Fruit fly (Drosophila melanogaster): ENCODE measurements around the gene CG16953.

Gene CG16953

DNA sequence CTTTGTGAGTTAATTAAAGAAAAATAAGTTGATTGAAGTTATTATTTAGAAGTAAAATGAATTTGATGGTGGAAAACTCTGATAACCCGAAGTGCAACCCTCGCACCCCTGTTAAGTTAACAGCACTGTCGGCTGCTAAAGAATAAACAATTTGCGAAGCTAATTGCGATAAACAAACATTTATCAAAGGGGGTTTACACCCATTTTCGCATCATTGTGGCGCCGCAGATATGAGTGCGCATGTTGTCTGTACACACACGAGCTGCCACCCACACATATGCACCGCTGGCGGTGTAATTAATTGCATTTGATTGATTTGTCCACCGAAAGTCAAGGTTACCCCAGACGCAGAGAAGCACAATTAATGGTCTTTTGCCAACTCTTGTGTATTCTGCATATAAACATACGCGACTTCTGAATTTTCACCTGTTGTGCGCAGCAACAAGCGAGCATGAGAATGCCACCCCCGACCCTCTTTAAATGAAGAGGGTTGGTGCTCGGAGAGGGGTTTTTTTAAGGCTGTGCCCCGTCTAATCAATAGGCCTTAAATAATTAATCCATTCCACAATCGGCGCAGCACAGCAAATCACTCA lies 34.0 kb downstream of the CG16953 start:
- TF ChIP-seq usp (GFP tag; optimal IDR thresholded peaks at IDR 0.05) (no peak), psq (optimal IDR thresholded peaks at IDR 0.05) (no peak), CG8478 (optimal IDR thresholded peaks at IDR 0.05) (no peak), pan (optimal IDR thresholded peaks at IDR 0.05) (no peak)

- TF ChIP-seq CG8478 (optimal IDR thresholded peaks at IDR 0.05) (no peak), usp (GFP tag; optimal IDR thresholded peaks at IDR 0.05) (no peak), EcR (GFP tag; optimal IDR thresholded peaks at IDR 0.05) (no peak), psq (optimal IDR thresholded peaks at IDR 0.05) (no peak), pan (optimal IDR thresholded peaks at IDR 0.05) (no peak), Dll (optimal IDR thresholded peaks at IDR 0.05) (no peak)
These were observed 34.8 kb downstream of the CG16953 start for dm6 chr3R:20550632-20551486.

DNA sequence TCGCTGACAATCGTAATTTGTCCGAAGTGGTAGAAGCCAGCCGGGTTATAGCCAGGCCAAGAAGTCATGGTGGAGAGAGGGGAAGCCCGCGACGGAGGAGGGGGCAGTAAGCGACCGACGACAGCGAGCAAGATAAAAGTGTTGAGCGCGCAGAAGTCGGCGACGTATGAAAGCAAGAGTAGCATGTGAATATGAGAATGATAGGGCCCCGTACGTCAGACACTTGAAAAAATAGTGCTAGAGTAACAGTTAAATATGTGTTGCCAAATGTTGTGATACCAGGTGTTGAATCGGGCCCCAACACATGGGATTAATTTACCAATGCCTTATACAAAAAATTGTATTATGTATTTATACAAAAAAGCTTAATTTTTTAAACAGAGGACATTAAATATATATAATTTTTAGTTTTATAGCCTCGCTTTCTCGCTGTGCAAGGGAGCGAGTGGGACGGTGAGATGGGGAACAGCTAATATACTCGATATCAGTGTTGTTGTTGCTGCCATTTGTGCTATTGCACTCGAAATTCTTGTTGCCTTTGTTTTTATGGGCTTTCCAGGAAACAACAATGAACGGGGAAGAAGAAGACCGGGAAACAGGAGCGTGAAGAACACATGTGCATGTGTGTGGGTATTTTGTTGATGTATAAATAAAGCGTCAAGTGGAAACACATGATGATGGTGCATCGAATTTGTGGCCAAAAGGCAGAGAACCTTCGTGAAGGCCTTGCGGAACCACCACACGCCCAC lies 35.6 kb downstream of the CG16953 start:
- no peak for TF ChIP-seq CG8478 (optimal IDR thresholded peaks at IDR 0.05)
- TF ChIP-seq usp (GFP tag; optimal IDR thresholded peaks at IDR 0.05): no peak
- no peak for TF ChIP-seq EcR (GFP tag; optimal IDR thresholded peaks at IDR 0.05)
- no peak for TF ChIP-seq pan (optimal IDR thresholded peaks at IDR 0.05)
- no peak for TF ChIP-seq psq (optimal IDR thresholded peaks at IDR 0.05)
- TF ChIP-seq Dll (optimal IDR thresholded peaks at IDR 0.05): no peak

DNA sequence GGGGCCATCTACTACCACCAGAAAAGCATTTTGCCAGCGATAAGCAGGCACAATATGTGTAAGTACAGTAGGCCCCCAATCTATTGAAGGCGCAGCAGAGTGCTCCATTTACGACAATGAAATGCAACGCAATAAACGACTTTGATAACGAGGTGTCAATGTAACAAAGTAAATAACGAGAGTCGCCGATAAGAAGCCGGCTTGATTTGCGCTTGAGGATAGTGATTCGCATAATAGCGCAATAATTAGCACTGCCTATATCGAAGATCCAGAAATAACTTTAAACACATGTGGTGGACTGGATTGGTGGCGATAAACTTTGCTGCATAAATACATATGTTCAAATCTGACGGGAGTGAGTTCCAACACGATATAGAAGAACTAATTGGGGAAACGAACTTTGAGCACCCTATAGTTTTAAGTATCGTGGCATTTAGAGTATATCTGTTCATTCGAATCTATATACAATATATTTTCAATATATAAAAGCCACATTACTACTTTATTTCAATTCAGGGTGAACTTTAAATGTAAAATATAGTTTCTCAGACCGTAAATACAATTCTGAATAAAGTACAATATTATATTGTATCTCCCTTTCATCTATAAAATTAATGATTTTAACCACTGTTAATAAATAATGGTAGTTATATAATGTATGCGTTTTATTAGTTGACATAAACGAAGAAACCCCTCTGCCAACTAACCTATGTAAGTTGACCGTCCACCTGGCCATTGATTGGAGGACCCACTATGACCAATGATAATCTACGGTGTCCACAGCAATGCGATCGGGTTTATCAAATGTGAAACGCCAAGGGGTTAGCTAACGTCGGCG lies 36.4 kb downstream of the CG16953 start:
- TF ChIP-seq pan (optimal IDR thresholded peaks at IDR 0.05) (no peak), psq (optimal IDR thresholded peaks at IDR 0.05) (no peak), CG8478 (optimal IDR thresholded peaks at IDR 0.05) (no peak), usp (GFP tag; optimal IDR thresholded peaks at IDR 0.05) (no peak), EcR (GFP tag; optimal IDR thresholded peaks at IDR 0.05) (no peak), Dll (optimal IDR thresholded peaks at IDR 0.05) (no peak)

DNA sequence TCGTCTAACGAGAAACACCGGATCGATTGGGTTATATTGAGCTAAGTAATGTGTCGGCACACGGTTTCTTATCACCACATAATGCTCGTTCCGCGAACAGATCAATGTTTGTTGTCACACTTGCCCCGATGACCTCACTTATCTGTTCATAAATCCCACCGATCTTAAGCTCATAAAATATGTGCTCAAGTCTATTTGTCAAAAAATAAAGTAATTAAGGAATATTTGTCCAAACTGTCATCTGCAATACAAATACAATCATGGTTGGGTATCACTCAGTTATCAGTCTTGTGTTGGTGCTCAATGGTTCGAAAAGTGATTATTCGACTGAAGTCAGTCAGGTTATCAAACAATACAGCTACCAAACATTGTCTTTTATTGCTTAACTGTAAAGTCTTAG lies 37.4 kb downstream of the CG16953 start:
- no peak for TF ChIP-seq psq (optimal IDR thresholded peaks at IDR 0.05)
- TF ChIP-seq Dll (optimal IDR thresholded peaks at IDR 0.05): no peak
- TF ChIP-seq EcR (GFP tag; optimal IDR thresholded peaks at IDR 0.05): no peak
- TF ChIP-seq CG8478 (optimal IDR thresholded peaks at IDR 0.05): no peak
- no peak for TF ChIP-seq usp (GFP tag; optimal IDR thresholded peaks at IDR 0.05)
- TF ChIP-seq pan (optimal IDR thresholded peaks at IDR 0.05): no peak

dm6 chr3R:20547758-20548157 lies 37.9 kb downstream of the CG16953 start:
- TF ChIP-seq EcR (GFP tag; optimal IDR thresholded peaks at IDR 0.05) (no peak), psq (optimal IDR thresholded peaks at IDR 0.05) (no peak), Dll (optimal IDR thresholded peaks at IDR 0.05) (no peak), usp (GFP tag; optimal IDR thresholded peaks at IDR 0.05) (no peak), pan (optimal IDR thresholded peaks at IDR 0.05) (no peak), CG8478 (optimal IDR thresholded peaks at IDR 0.05) (no peak)

dm6 chr3R:20546662-20547620 lies 38.7 kb downstream of the CG16953 start:
- TF ChIP-seq usp (GFP tag; optimal IDR thresholded peaks at IDR 0.05) (no peak), psq (optimal IDR thresholded peaks at IDR 0.05) (no peak), CG8478 (optimal IDR thresholded peaks at IDR 0.05) (no peak), pan (optimal IDR thresholded peaks at IDR 0.05) (no peak), EcR (GFP tag; optimal IDR thresholded peaks at IDR 0.05) (no peak), Dll (optimal IDR thresholded peaks at IDR 0.05) (no peak)

dm6 chr3R:20545678-20546077 lies 40.0 kb downstream of the CG16953 start:
- TF ChIP-seq EcR (GFP tag; optimal IDR thresholded peaks at IDR 0.05) (no peak), usp (GFP tag; optimal IDR thresholded peaks at IDR 0.05) (no peak), CG8478 (optimal IDR thresholded peaks at IDR 0.05) (no peak), pan (optimal IDR thresholded peaks at IDR 0.05) (no peak), Dll (optimal IDR thresholded peaks at IDR 0.05) (no peak), psq (optimal IDR thresholded peaks at IDR 0.05) (no peak)

DNA sequence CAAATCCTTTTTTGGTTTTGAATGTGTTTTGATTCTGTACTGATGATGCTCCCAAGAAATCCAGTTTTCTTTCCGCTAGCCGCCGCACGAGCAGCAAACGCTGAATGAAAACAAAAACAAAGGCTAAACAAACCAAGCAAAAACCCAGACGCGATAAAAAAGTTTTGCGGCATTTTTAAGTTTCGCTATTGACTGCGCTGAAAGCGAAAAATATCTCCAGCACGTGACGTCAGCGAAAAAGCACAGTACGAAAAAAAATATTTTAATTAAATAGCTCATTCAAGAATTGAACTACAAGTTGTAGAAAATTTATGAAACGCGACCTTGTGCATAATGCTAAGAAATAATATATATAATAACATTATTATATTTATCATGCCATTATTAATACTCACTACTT lies 40.7 kb downstream of the CG16953 start:
- TF ChIP-seq pan (optimal IDR thresholded peaks at IDR 0.05): no peak
- no peak for TF ChIP-seq usp (GFP tag; optimal IDR thresholded peaks at IDR 0.05)
- no peak for TF ChIP-seq EcR (GFP tag; optimal IDR thresholded peaks at IDR 0.05)
- no peak for TF ChIP-seq CG8478 (optimal IDR thresholded peaks at IDR 0.05)

DNA sequence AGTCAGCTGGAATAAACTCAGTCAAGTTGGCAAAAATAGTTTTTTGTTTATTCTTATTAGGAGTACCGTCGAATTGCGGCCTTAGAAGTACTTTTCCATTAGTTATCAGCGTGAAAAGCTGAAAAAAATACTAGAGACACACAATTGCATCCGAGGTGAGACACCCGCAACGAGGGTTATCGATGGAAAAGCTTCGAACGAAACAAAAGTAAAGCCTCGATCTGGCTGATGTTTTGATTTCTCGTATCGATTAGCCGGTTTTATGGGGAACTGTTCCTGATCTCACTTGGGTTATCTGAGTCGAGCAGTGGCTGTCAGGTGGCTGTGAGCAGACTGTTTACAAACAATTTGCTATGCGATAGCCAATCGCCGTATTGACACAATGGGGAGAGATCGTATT lies 41.9 kb downstream of the CG16953 start:
- TF ChIP-seq pan (optimal IDR thresholded peaks at IDR 0.05) (no peak), EcR (GFP tag; optimal IDR thresholded peaks at IDR 0.05) (no peak), Dll (optimal IDR thresholded peaks at IDR 0.05) (no peak), psq (optimal IDR thresholded peaks at IDR 0.05) (no peak), CG8478 (optimal IDR thresholded peaks at IDR 0.05) (no peak), usp (GFP tag; optimal IDR thresholded peaks at IDR 0.05) (no peak)
